Worm (Caenorhabditis elegans) whole organism, L2 larva: ENCODE measurements around the gene ran-1.

Experiments
- C34F6.9 ChIP-seq: fragments of 150-350 bp; optimal IDR thresholded peaks from 2 replicates; lab custom pipeline; 2014; ENCODE audit warnings: missing biosample characterization, missing genetic modification characterization
- Y55F3AM.14 ChIP-seq: fragments of 200-800 bp; sonication (Bioruptor generic); optimal IDR thresholded peaks from 2 replicates; lab custom pipeline; 2018; ENCODE audit warnings: mild to moderate bottlenecking, missing genetic modification characterization, missing compliant biosample characterization
- ZK546.5 ChIP-seq: sonication (generic microtip); optimal IDR thresholded peaks from 2 replicates; lab custom pipeline; 2017; ENCODE audit warnings: missing biosample characterization, missing genetic modification characterization
- aly-2 ChIP-seq: fragments of 150-350 bp; optimal IDR thresholded peaks from 2 replicates; lab custom pipeline; 2014; ENCODE audit warnings: missing biosample characterization, missing genetic modification characterization
- ama-1 ChIP-seq: fragments of 150-350 bp; optimal IDR thresholded peaks from 2 replicates; lab custom pipeline; 2018; ENCODE audit warnings: inconsistent platforms
- blmp-1 ChIP-seq: sonication (generic microtip); optimal IDR thresholded peaks from 2 replicates; lab custom pipeline; 2017; ENCODE audit warnings: missing genetic modification characterization, mild to moderate bottlenecking, missing compliant biosample characterization, antibody characterized with exemption, moderate library complexity; ENCODE audit not compliant: insufficient read depth
- crh-2 ChIP-seq: sonication (generic microtip); optimal IDR thresholded peaks from 2 replicates; lab custom pipeline; 2017; ENCODE audit warnings: missing biosample characterization, missing genetic modification characterization
- dmd-4 ChIP-seq: sonication (generic microtip); optimal IDR thresholded peaks from 2 replicates; lab custom pipeline; 2017; ENCODE audit warnings: missing biosample characterization, missing genetic modification characterization
- egl-27 ChIP-seq: sonication (generic microtip); optimal IDR thresholded peaks from 3 replicates; lab custom pipeline; 2017; ENCODE audit warnings: missing biosample characterization, missing genetic modification reagents, missing genetic modification characterization
- elt-1 ChIP-seq: fragments of 150-350 bp; optimal IDR thresholded peaks from 2 replicates; lab custom pipeline; 2014; ENCODE audit warnings: missing biosample characterization, missing genetic modification characterization
- elt-3 ChIP-seq: sonication (generic microtip); optimal IDR thresholded peaks from 2 replicates; lab custom pipeline; 2017; ENCODE audit warnings: missing biosample characterization, missing genetic modification characterization
- fos-1 ChIP-seq: fragments of 150-350 bp; optimal IDR thresholded peaks from 2 replicates; lab custom pipeline; 2014; ENCODE audit warnings: missing biosample characterization, missing genetic modification characterization
- gmeb-1 ChIP-seq: fragments of 150-350 bp; optimal IDR thresholded peaks from 2 replicates; lab custom pipeline; 2014; ENCODE audit warnings: missing biosample characterization, missing genetic modification characterization
- lin-11 ChIP-seq: fragments of 150-350 bp; sonication (generic microtip); optimal IDR thresholded peaks from 2 replicates; lab custom pipeline; 2014; ENCODE audit warnings: missing biosample characterization, missing genetic modification characterization, inconsistent platforms, mixed read lengths
- lin-13 ChIP-seq: fragments of 150-350 bp; optimal IDR thresholded peaks from 2 replicates; lab custom pipeline; 2014; ENCODE audit warnings: missing biosample characterization, missing genetic modification reagents, missing genetic modification characterization
- lin-39 ChIP-seq: fragments of 150-350 bp; optimal IDR thresholded peaks from 2 replicates; lab custom pipeline; 2014; ENCODE audit warnings: missing biosample characterization, missing genetic modification reagents, missing genetic modification characterization
- lsy-2 ChIP-seq, 2 experiments: fragments of 150-350 bp in 1 of 2; sonication (generic microtip) in 1 of 2; optimal IDR thresholded peaks; 2 replicates each; lab custom pipeline; 2014 to 2017; ENCODE audit warnings: missing biosample characterization in 2 of 2, missing genetic modification characterization in 2 of 2
- mab-5 ChIP-seq: fragments of 150-350 bp; optimal IDR thresholded peaks from 2 replicates; lab custom pipeline; 2014; ENCODE audit warnings: missing biosample characterization, missing genetic modification characterization
- mbf-1 ChIP-seq: sonication (generic microtip); optimal IDR thresholded peaks from 2 replicates; lab custom pipeline; 2017; ENCODE audit warnings: missing biosample characterization, missing genetic modification characterization
- nhr-10 ChIP-seq: sonication (generic microtip); optimal IDR thresholded peaks from 2 replicates; lab custom pipeline; 2017; ENCODE audit warnings: missing biosample characterization, missing genetic modification characterization
- nhr-11 ChIP-seq: fragments of 150-350 bp; optimal IDR thresholded peaks from 2 replicates; lab custom pipeline; 2014; ENCODE audit warnings: missing biosample characterization, missing genetic modification characterization
- nhr-12 ChIP-seq: fragments of 150-350 bp; optimal IDR thresholded peaks from 2 replicates; lab custom pipeline; 2014; ENCODE audit warnings: missing biosample characterization, missing genetic modification characterization
- nhr-129 ChIP-seq: fragments of 150-350 bp; optimal IDR thresholded peaks from 2 replicates; lab custom pipeline; 2014; ENCODE audit warnings: missing biosample characterization, missing genetic modification characterization
- nhr-21 ChIP-seq: fragments of 150-350 bp; optimal IDR thresholded peaks from 2 replicates; lab custom pipeline; 2014; ENCODE audit warnings: missing biosample characterization, missing genetic modification characterization
- nhr-23 ChIP-seq: fragments of 150-350 bp; optimal IDR thresholded peaks from 2 replicates; lab custom pipeline; 2014; ENCODE audit warnings: missing biosample characterization, missing genetic modification reagents, missing genetic modification characterization
- nhr-237 ChIP-seq: fragments of 150-350 bp; optimal IDR thresholded peaks from 2 replicates; lab custom pipeline; 2014; ENCODE audit warnings: missing biosample characterization, missing genetic modification characterization
- nhr-25 ChIP-seq: fragments of 150-350 bp; sonication (generic microtip); optimal IDR thresholded peaks from 3 replicates; lab custom pipeline; 2014; ENCODE audit warnings: missing biosample characterization, missing genetic modification characterization
- nhr-6 ChIP-seq: fragments of 150-350 bp; optimal IDR thresholded peaks from 2 replicates; lab custom pipeline; 2014; ENCODE audit warnings: missing biosample characterization, missing genetic modification characterization
- peb-1 ChIP-seq: fragments of 150-350 bp; optimal IDR thresholded peaks from 2 replicates; lab custom pipeline; 2014; ENCODE audit warnings: missing biosample characterization, missing genetic modification characterization
- sem-4 ChIP-seq: fragments of 150-350 bp; optimal IDR thresholded peaks from 2 replicates; lab custom pipeline; 2014; ENCODE audit warnings: missing biosample characterization, missing genetic modification reagents, missing genetic modification characterization
- skn-1 ChIP-seq: sonication (generic microtip); optimal IDR thresholded peaks from 2 replicates; lab custom pipeline; 2017; ENCODE audit warnings: missing biosample characterization, missing genetic modification characterization
- sma-9 ChIP-seq, 2 experiments: fragments of 150-350 bp in 1 of 2; sonication (generic microtip) in 1 of 2; optimal IDR thresholded peaks; 2 replicates each; lab custom pipeline; 2014 to 2016; ENCODE audit warnings: missing genetic modification characterization in 2 of 2, mild to moderate bottlenecking in 1 of 2, missing biosample characterization in 1 of 2, missing compliant biosample characterization in 1 of 2, missing genetic modification reagents in 1 of 2, moderate library complexity in 1 of 2
- unc-39 ChIP-seq: fragments of 150-350 bp; optimal IDR thresholded peaks from 2 replicates; lab custom pipeline; 2014; ENCODE audit warnings: missing biosample characterization, missing genetic modification characterization
- unc-62 ChIP-seq: fragments of 150-350 bp; optimal IDR thresholded peaks from 2 replicates; lab custom pipeline; 2014; ENCODE audit warnings: missing biosample characterization, missing genetic modification reagents, missing genetic modification characterization
- ztf-11 ChIP-seq: sonication (generic microtip); optimal IDR thresholded peaks from 2 replicates; lab custom pipeline; 2017; ENCODE audit warnings: missing biosample characterization, missing genetic modification characterization
- ztf-4 ChIP-seq: fragments of 150-350 bp; optimal IDR thresholded peaks from 2 replicates; lab custom pipeline; 2014; ENCODE audit warnings: missing biosample characterization, missing genetic modification characterization

Gene ran-1

DNA sequence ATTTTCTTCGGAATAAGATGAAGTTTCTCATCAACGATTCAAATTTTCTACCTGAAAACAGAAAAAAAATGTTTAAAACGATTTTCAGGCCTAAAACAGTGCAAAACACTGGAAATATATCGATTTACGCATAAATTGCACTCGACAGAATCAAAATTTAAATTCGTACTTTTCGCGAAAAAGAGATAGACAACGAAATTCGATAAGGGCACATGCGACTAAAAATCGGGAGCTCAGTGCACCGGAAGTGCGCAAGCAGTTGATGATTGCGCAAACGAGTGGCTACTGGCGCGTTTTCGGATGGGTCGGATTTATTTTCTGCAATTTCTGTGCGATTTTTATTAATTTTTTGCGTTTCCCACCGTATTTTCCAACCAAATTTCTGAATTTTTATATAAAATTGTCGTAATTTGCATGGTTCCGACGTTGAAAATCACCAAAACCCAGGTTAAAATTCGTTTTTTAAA is 40.5 kb downstream of the ran-1 start, which contains the start of the genes Y39A1A.21 and Y39A1A.22 (continued):
- TF ChIP-seq ztf-4 (tag; lab: Kevin White, UChicago) (no peak), sma-9 (GFP tag; optimal IDR thresholded peaks at IDR 0.05; lab: Kevin White, UChicago) (no peak), sma-9 (tag; optimal IDR thresholded peaks at IDR 0.05; lab: Kevin White, UChicago) (no peak), fos-1 (tag; lab: Kevin White, UChicago) (peak; percentile 74)
- TF ChIP-seq, all 48 proteins: peak for 21

DNA sequence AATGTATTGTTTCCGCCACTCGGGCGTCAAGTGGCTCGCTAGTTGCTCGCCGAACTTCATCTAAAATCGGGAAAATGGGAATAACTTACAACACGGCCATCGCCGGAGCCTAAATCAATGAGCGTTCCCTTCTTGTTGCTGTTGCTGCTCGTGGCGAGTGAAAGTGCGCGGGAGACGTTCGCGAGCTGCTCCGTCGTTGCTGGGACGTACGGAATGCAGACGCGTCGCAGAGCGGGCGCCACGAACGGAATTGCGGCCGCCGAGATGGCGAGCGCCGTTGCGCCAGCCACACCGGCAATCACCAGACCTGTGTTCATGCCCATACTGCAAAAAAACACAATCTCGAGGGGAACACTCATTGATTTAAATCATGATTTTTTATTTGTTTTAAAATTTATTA is 41.0 kb downstream of the ran-1 start:
- no peak for TF ChIP-seq nhr-12
- TF ChIP-seq ztf-4 (tag; lab: Kevin White, UChicago) = no peak
- TF ChIP-seq aly-2 = no peak
- no peak for TF ChIP-seq nhr-129 (tag; lab: Kevin White, UChicago)
- TF ChIP-seq, all 48 proteins: peak for 0

DNA sequence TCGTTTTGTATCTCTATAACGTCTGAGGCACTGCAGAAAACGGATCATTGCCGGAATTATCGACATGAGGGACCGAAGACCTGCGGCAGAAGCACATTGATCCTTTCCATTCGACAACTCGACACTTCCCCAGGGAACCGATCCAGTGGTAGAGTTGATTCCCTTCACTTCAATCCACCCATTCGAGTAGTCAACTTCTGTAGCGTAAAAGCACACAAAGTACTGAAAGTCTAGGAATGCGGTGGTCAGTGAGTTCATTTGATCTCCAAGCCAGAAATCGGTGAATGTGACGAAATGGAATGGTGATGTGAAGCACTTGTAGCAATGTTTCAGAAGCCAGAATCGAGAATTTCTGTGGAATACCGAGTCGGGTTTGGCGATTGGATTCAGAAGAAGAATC is 43.0 kb downstream of the ran-1 start:
- TF ChIP-seq egl-27 (tag; lab: Kevin White, UChicago) (no peak), lsy-2 (tag; optimal IDR thresholded peaks at IDR 0.05; lab: Kevin White, UChicago) (no peak), sma-9 (GFP tag; optimal IDR thresholded peaks at IDR 0.05; lab: Kevin White, UChicago) (no peak), sma-9 (tag; optimal IDR thresholded peaks at IDR 0.05; lab: Kevin White, UChicago) (no peak), ztf-11 (tag; lab: Kevin White, UChicago) (no peak), dmd-4 (tag; lab: Kevin White, UChicago) (no peak), aly-2 (no peak), nhr-25 (tag; lab: Kevin White, UChicago) (no peak), crh-2 (tag; lab: Kevin White, UChicago) (no peak), nhr-10 (tag; lab: Kevin White, UChicago) (no peak), elt-1 (tag; lab: Kevin White, UChicago) (no peak), mab-5 (no peak), nhr-6 (tag; lab: Kevin White, UChicago) (no peak), mbf-1 (tag; lab: Kevin White, UChicago) (no peak), nhr-11 (tag; lab: Kevin White, UChicago) (no peak), Y55F3AM.14 (GFP tag; lab: Kevin White, UChicago) (no peak), gmeb-1 (no peak), unc-62 (GFP tag; lab: Kevin White, UChicago) (no peak), skn-1 (no peak)

DNA sequence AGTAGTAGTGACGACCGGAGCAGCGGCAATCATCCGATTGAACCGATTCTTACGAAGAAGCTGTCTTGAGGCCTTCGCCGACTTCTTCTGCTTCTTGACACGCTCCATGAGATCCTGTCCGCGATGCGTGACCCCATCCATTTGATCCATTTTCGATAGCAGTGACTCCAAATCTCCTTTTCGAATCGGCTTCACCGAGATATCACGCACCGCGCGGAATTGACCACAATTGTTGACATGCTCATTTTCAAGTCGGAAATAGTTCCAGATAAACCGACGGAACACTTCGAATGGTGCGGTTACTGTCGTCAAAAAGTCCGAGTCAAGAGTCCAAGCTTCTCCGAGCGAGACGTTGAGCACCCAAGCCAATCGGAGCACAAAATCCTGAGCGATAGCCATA is 43.7 kb downstream of the ran-1 start:
- no peak for TF ChIP-seq nhr-237 (tag; lab: Kevin White, UChicago)
- TF ChIP-seq lin-13 (GFP tag; lab: Kevin White, UChicago) = no peak
- no peak for TF ChIP-seq nhr-129 (tag; lab: Kevin White, UChicago)
- no peak for TF ChIP-seq peb-1 (tag; lab: Kevin White, UChicago)
- TF ChIP-seq unc-39 (tag; lab: Kevin White, UChicago) = no peak
- TF ChIP-seq sem-4 (tag; lab: Kevin White, UChicago) = no peak
- TF ChIP-seq nhr-6 (tag; lab: Kevin White, UChicago) = no peak
- TF ChIP-seq egl-27 (tag; lab: Kevin White, UChicago) = no peak
- TF ChIP-seq nhr-23 (tag; lab: Kevin White, UChicago) = no peak
- TF ChIP-seq elt-1 (tag; lab: Kevin White, UChicago) = no peak

DNA sequence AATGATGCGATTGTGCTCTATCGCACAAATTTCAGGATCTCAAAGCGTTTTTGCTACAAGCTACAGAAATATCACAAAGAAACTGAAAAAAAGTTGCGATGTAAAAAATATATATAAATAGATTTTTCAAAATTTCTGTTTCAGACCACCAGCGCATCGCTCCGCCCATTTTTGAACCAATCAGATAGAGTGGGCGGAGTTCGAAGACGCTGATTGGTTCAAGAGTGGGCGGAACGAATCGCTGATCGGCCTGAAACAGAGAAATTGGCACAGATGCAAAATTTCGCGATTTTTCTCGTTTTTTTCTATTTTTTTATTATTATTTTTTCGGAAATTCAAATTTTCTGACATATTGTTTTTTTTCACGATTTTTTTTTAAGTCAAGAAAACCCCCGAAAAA is 44.7 kb downstream of the ran-1 start:
- TF ChIP-seq ama-1 (lab: Kevin White, UChicago) (no peak), lin-11 (tag; lab: Kevin White, UChicago) (no peak), nhr-129 (tag; lab: Kevin White, UChicago) (no peak), nhr-237 (tag; lab: Kevin White, UChicago) (no peak), gmeb-1 (no peak), nhr-21 (no peak), blmp-1 (tag; lab: Kevin White, UChicago) (no peak)

DNA sequence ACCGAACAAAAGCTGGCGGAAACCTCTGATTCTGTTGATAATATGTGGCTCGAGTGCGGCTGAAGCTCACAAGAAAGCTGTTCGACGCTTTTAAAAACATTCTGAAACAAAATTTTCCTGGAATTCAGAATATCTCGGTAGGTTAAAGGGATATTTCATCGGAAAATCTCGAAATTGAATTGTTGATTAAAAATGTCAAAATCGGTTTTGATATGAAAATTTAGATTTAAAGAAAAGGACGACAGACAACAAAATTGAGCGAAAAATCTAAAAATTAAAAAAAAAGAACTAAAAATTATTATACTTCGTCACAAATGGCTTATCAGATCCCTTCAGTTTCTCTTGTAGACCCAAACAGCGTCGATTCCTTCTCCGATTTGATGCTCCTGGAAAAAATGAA is 47.1 kb downstream of the ran-1 start, which contains the start of gene Y39A1A.20:
Gene Y39A1A.20 (minus strand): TSS at position 101 of the 400 bp plus-strand sequence.
- TF ChIP-seq mbf-1 (tag; lab: Kevin White, UChicago) (no peak), elt-3 (tag; lab: Kevin White, UChicago) (no peak), mab-5 (no peak), blmp-1 (tag; lab: Kevin White, UChicago) (no peak), aly-2 (no peak), nhr-11 (tag; lab: Kevin White, UChicago) (no peak), lin-39 (no peak), nhr-6 (tag; lab: Kevin White, UChicago) (no peak), lin-13 (GFP tag; lab: Kevin White, UChicago) (no peak), unc-39 (tag; lab: Kevin White, UChicago) (no peak), C34F6.9 (tag; lab: Kevin White, UChicago) (no peak), ZK546.5 (tag; lab: Kevin White, UChicago) (no peak)
